Worm (Caenorhabditis elegans): ENCODE data around the gene Y75B8A.18.

- TF ChIP-seq ama-1 (optimal IDR thresholded peaks at IDR 0.05) (no peak), F13C5.2 (tag; optimal IDR thresholded peaks at IDR 0.05) (no peak), B0310.2 (tag; optimal IDR thresholded peaks at IDR 0.05) (no peak), tra-4 (tag; optimal IDR thresholded peaks at IDR 0.05) (no peak), tbx-11 (GFP tag; IDR thresholded peaks at IDR 0.05) (no peak), tbx-37 (GFP tag; conservative IDR thresholded peaks at IDR 0.05) (no peak), hmbx-1 (tag; optimal IDR thresholded peaks at IDR 0.05) (no peak), hmg-4 (GFP tag; optimal IDR thresholded peaks at IDR 0.05) (no peak), sea-1 (GFP tag; conservative IDR thresholded peaks at IDR 0.05) (no peak), ceh-13 (GFP tag; optimal IDR thresholded peaks at IDR 0.05) (no peak), hnd-1 (tag; optimal IDR thresholded peaks at IDR 0.05) (no peak), aly-1 (tag; optimal IDR thresholded peaks at IDR 0.05) (no peak), flt-1 (GFP tag; IDR thresholded peaks at IDR 0.05) (no peak), ceh-36 (tag; optimal IDR thresholded peaks at IDR 0.05) (no peak)
Measured at ce11 chrIII:12260413-12260812, 34.4 kb upstream of the Y75B8A.18 start.

Measured in whole organism, early embryonic.